Worm (Caenorhabditis elegans) whole organism, L3 larva: ENCODE measurements around the gene srt-22.

Experiments used
- ZK546.5 ChIP-seq: sonication (generic microtip); optimal IDR thresholded peaks from 2 replicates; lab custom pipeline; 2017; ENCODE audit warnings: missing biosample characterization, missing genetic modification characterization
- aly-2 ChIP-seq: fragments of 150-350 bp; optimal IDR thresholded peaks from 2 replicates; lab custom pipeline; 2014; ENCODE audit warnings: missing biosample characterization, missing genetic modification characterization
- ama-1 ChIP-seq: fragments of 150-350 bp; optimal IDR thresholded peaks from 2 replicates; lab custom pipeline; 2018
- ceh-16 ChIP-seq: sonication (generic microtip); optimal IDR thresholded peaks from 2 replicates; lab custom pipeline; 2017; ENCODE audit warnings: missing biosample characterization, missing genetic modification characterization
- ceh-28 ChIP-seq: fragments of 150-350 bp; optimal IDR thresholded peaks from 2 replicates; lab custom pipeline; 2014; ENCODE audit warnings: missing biosample characterization, missing genetic modification reagents, missing genetic modification characterization
- ceh-82 ChIP-seq: fragments of 150-350 bp; optimal IDR thresholded peaks from 2 replicates; lab custom pipeline; 2014; ENCODE audit warnings: missing biosample characterization, missing genetic modification characterization
- ceh-9 ChIP-seq: sonication (generic microtip); optimal IDR thresholded peaks from 2 replicates; lab custom pipeline; 2018; ENCODE audit warnings: missing biosample characterization, missing genetic modification characterization
- egl-27 ChIP-seq: sonication (generic microtip); optimal IDR thresholded peaks from 4 replicates; lab custom pipeline; 2017; ENCODE audit warnings: missing biosample characterization, missing genetic modification reagents, missing genetic modification characterization
- elt-2 ChIP-seq: sonication (generic microtip); optimal IDR thresholded peaks from 2 replicates; lab custom pipeline; 2016; ENCODE audit warnings: missing genetic modification reagents, mild to moderate bottlenecking, missing genetic modification characterization, missing compliant biosample characterization
- eor-1 ChIP-seq, 2 experiments: fragments of 150-350 bp; optimal IDR thresholded peaks; 2 replicates each; lab custom pipeline; 2014 to 2018; ENCODE audit warnings: missing biosample characterization in 2 of 2, missing genetic modification characterization in 2 of 2
- fkh-10 ChIP-seq: sonication (generic microtip); optimal IDR thresholded peaks from 2 replicates; lab custom pipeline; 2017; ENCODE audit warnings: missing biosample characterization, missing genetic modification reagents, missing genetic modification characterization
- fkh-2 ChIP-seq: fragments of 150-350 bp; optimal IDR thresholded peaks from 2 replicates; lab custom pipeline; 2014; ENCODE audit warnings: missing biosample characterization, missing genetic modification reagents, missing genetic modification characterization
- fos-1 ChIP-seq: fragments of 150-350 bp; optimal IDR thresholded peaks from 2 replicates; lab custom pipeline; 2014; ENCODE audit warnings: missing biosample characterization, missing genetic modification characterization
- hmg-11 ChIP-seq: sonication (generic microtip); optimal IDR thresholded peaks from 2 replicates; lab custom pipeline; 2016; ENCODE audit warnings: missing genetic modification characterization, missing compliant biosample characterization
- jun-1 ChIP-seq: fragments of 150-350 bp; optimal IDR thresholded peaks from 2 replicates; lab custom pipeline; 2014; ENCODE audit warnings: missing biosample characterization, missing genetic modification reagents, missing genetic modification characterization
- lin-15B ChIP-seq: fragments of 150-350 bp; optimal IDR thresholded peaks from 2 replicates; lab custom pipeline; 2014; ENCODE audit warnings: missing biosample characterization, missing genetic modification characterization
- lsy-12 ChIP-seq: sonication (generic microtip); optimal IDR thresholded peaks from 2 replicates; lab custom pipeline; 2016; ENCODE audit warnings: mild to moderate bottlenecking, missing genetic modification characterization, missing compliant biosample characterization
- mdl-1 ChIP-seq: fragments of 150-350 bp; optimal IDR thresholded peaks from 2 replicates; lab custom pipeline; 2014; ENCODE audit warnings: missing biosample characterization, missing genetic modification characterization
- nfya-1 ChIP-seq: sonication (generic microtip); optimal IDR thresholded peaks from 2 replicates; lab custom pipeline; 2017; ENCODE audit warnings: missing genetic modification characterization, mild to moderate bottlenecking, missing compliant biosample characterization, antibody characterized with exemption, moderate library complexity; ENCODE audit not compliant: insufficient read depth
- nhr-11 ChIP-seq: fragments of 150-350 bp; optimal IDR thresholded peaks from 2 replicates; lab custom pipeline; 2014; ENCODE audit warnings: missing biosample characterization, missing genetic modification characterization
- nhr-12 ChIP-seq: fragments of 150-350 bp; optimal IDR thresholded peaks from 2 replicates; lab custom pipeline; 2014; ENCODE audit warnings: missing biosample characterization, missing genetic modification characterization
- nhr-237 ChIP-seq: fragments of 150-350 bp; optimal IDR thresholded peaks from 2 replicates; lab custom pipeline; 2014; ENCODE audit warnings: missing biosample characterization, missing genetic modification characterization
- nhr-25 ChIP-seq: sonication (generic microtip); optimal IDR thresholded peaks from 2 replicates; lab custom pipeline; 2017; ENCODE audit warnings: missing biosample characterization, missing genetic modification characterization
- nhr-43 ChIP-seq: sonication (generic microtip); optimal IDR thresholded peaks from 2 replicates; lab custom pipeline; 2016; ENCODE audit warnings: mild to moderate bottlenecking, missing genetic modification characterization, missing compliant biosample characterization; ENCODE audit not compliant: poor library complexity, severe bottlenecking
- nhr-67 ChIP-seq: fragments of 150-350 bp; optimal IDR thresholded peaks from 2 replicates; lab custom pipeline; 2014; ENCODE audit warnings: missing biosample characterization, missing genetic modification characterization
- nhr-76 ChIP-seq: fragments of 150-350 bp; sonication (generic microtip); optimal IDR thresholded peaks from 5 replicates; lab custom pipeline; 2014; ENCODE audit warnings: missing biosample characterization, missing genetic modification characterization
- nhr-77 ChIP-seq: fragments of 150-350 bp; optimal IDR thresholded peaks from 2 replicates; lab custom pipeline; 2014; ENCODE audit warnings: missing biosample characterization, missing genetic modification characterization
- pha-4 ChIP-seq: fragments of 150-350 bp; optimal IDR thresholded peaks from 2 replicates; lab custom pipeline; 2014; ENCODE audit warnings: missing biosample characterization, missing genetic modification reagents, missing genetic modification characterization
- pqm-1 ChIP-seq: fragments of 150-350 bp; optimal IDR thresholded peaks from 2 replicates; lab custom pipeline; 2017; ENCODE audit warnings: missing biosample characterization, missing genetic modification characterization, inconsistent platforms
- sea-2 ChIP-seq: fragments of 150-350 bp; sonication (generic microtip); optimal IDR thresholded peaks from 4 replicates; lab custom pipeline; 2014; ENCODE audit warnings: missing biosample characterization, missing genetic modification reagents, missing genetic modification characterization
- skn-1 ChIP-seq: fragments of 150-350 bp; optimal IDR thresholded peaks from 2 replicates; lab custom pipeline; 2014; ENCODE audit warnings: missing biosample characterization, missing genetic modification characterization
- snpc-4 ChIP-seq: fragments of 150-350 bp; optimal IDR thresholded peaks from 2 replicates; lab custom pipeline; 2014; ENCODE audit warnings: missing biosample characterization, missing genetic modification characterization
- tbx-2 ChIP-seq: sonication (generic microtip); optimal IDR thresholded peaks from 2 replicates; lab custom pipeline; 2016; ENCODE audit warnings: mild to moderate bottlenecking, missing genetic modification characterization, missing compliant biosample characterization
- unc-39 ChIP-seq: sonication (generic microtip); optimal IDR thresholded peaks from 4 replicates; lab custom pipeline; 2017; ENCODE audit warnings: missing biosample characterization, missing genetic modification characterization
- unc-62 ChIP-seq: fragments of 150-350 bp; sonication (generic microtip); optimal IDR thresholded peaks from 4 replicates; lab custom pipeline; 2014; ENCODE audit warnings: missing biosample characterization, missing genetic modification reagents, missing genetic modification characterization
- zag-1 ChIP-seq: fragments of 150-350 bp; optimal IDR thresholded peaks from 2 replicates; lab custom pipeline; 2014; ENCODE audit warnings: missing biosample characterization, missing genetic modification characterization
- ztf-11 ChIP-seq: fragments of 150-350 bp; optimal IDR thresholded peaks from 2 replicates; lab custom pipeline; 2014; ENCODE audit warnings: missing biosample characterization, missing genetic modification characterization

srt-22 gene

DNA sequence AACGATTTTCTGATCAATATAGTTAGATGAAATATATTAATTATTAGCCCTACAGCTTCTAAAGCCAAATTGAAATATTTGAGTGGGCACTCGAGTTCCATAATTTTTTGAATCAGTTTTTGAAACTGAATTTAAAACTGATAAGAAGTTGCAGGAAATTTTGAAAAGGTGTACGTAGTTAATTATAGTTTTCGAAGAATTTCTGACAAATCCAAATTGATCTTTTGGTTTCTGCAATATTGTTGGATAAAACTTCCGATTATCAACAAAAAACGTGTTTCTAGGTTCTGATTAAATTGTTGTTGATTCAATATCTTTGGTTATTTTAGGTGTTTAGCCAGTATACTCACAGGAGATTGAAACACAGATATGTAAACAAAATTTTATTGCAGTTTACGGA, 9.0 kb downstream of the srt-22 start, which contains the start of gene T26H8.4:
TSS of gene T26H8.4 (minus strand) at position 101 of the 400 bp plus-strand sequence.
- TF ChIP-seq ztf-11 (tag; lab: Kevin White, UChicago) (no peak), nhr-76 (tag; lab: Kevin White, UChicago) (no peak), unc-62 (no peak), ceh-9 (no peak), jun-1 (tag; lab: Kevin White, UChicago) (no peak), ama-1 (no peak)

DNA sequence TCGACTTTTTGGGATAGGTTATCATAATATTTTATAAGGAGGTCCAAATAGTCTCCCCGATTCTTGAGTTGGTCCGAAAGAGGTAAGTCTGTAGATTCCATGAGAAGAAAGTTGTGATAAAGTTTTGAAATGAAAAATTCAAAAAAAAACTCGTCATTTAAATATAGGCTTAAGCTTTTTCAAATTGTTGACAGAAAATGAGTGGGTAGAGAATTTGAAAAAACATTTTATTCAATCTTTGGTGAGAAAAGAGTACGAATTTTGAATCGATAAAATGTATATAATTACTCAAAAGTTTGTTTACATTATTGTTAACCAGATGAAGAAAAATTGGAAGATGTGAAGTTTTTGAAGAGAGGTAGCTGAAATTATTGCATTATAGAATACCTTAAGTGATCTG, 10.2 kb downstream of the srt-22 start, which contains the start of gene T26H8.5:
TSS of gene T26H8.5 (minus strand) at position 101 of the 400 bp plus-strand sequence.
- no peak for TF ChIP-seq hmg-11 (tag; lab: Kevin White, UChicago)
- TF ChIP-seq lin-15B = no peak
- TF ChIP-seq egl-27 (tag; lab: Kevin White, UChicago) = no peak
- no peak for TF ChIP-seq nhr-11 (tag; lab: Kevin White, UChicago)
- TF ChIP-seq nhr-12 = no peak
- TF ChIP-seq nhr-43 (tag; lab: Kevin White, UChicago) = no peak
- no peak for TF ChIP-seq fos-1
- no peak for TF ChIP-seq fkh-2 (tag; lab: Kevin White, UChicago)
- TF ChIP-seq elt-2 (tag; lab: Kevin White, UChicago) = no peak
- no peak for TF ChIP-seq jun-1 (tag; lab: Kevin White, UChicago)
- TF ChIP-seq ceh-82 (tag; lab: Kevin White, UChicago) = no peak
- no peak for TF ChIP-seq nhr-237 (tag; lab: Kevin White, UChicago)
- TF ChIP-seq ceh-16 (tag; lab: Kevin White, UChicago) = no peak
- TF ChIP-seq sea-2 (GFP tag; lab: Kevin White, UChicago) = no peak
- TF ChIP-seq eor-1 (tag; optimal IDR thresholded peaks at IDR 0.05; lab: Kevin White, UChicago) = no peak
- no peak for TF ChIP-seq mdl-1 (tag; lab: Kevin White, UChicago)
- no peak for TF ChIP-seq nhr-25
- TF ChIP-seq zag-1 = no peak

- no peak for TF ChIP-seq elt-2 (tag; lab: Kevin White, UChicago)
- no peak for TF ChIP-seq fkh-10 (GFP tag; lab: Kevin White, UChicago)
- TF ChIP-seq ceh-16 (tag; lab: Kevin White, UChicago) = no peak
- no peak for TF ChIP-seq snpc-4 (tag; lab: Kevin White, UChicago)
- TF ChIP-seq ceh-28 (tag; lab: Kevin White, UChicago) = no peak
- TF ChIP-seq tbx-2 (tag; lab: Kevin White, UChicago) = no peak
- no peak for TF ChIP-seq mdl-1 (tag; lab: Kevin White, UChicago)
- no peak for TF ChIP-seq unc-39 (tag; lab: Kevin White, UChicago)
- TF ChIP-seq ZK546.5 = no peak
Measured at ce11 chrV:15303625-15304024, 12.1 kb downstream of the srt-22 start, which contains the start of gene srx-48. Gene srx-48 (minus strand): TSS chrV:15303725.

ce11 chrV:15298597-15298996, 17.1 kb downstream of the srt-22 start, which contains the start of gene cpr-3:
Gene cpr-3 (minus strand): TSS chrV:15298700.
- TF ChIP-seq nhr-237 (tag; lab: Kevin White, UChicago) (no peak), skn-1 (tag; lab: Kevin White, UChicago) (peak; percentile 81), jun-1 (tag; lab: Kevin White, UChicago) (peak; percentile 94), snpc-4 (tag; lab: Kevin White, UChicago) (no peak), nfya-1 (tag; lab: Kevin White, UChicago) (no peak), elt-2 (tag; lab: Kevin White, UChicago) (peak; percentile 99), pha-4 (tag; lab: Kevin White, UChicago) (peak; percentile 65), pqm-1 (tag; lab: Kevin White, UChicago) (peak; percentile 99), fos-1 (peak; percentile 52)
- TF ChIP-seq, all 47 proteins: peak for 6

DNA sequence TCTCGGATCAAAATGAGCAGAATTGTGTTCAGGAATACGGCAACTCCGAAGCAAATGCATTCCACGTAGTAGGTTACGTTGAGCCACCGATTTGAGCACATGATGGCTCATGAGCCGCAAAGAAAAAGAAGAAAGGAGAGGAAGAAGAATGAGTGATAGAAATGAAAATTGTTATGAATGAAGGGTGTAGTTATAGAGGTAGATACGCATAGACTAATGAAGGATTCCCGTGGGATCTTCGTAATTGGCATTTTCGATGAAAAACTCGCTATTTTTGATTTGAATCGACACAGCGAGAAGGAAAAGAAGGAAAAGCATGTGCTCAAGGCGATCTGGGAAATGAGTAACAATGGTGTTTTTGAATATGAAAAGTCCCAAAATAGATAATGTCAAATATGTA, 21.9 kb downstream of the srt-22 start, which contains the start of gene str-96:
TSS of gene str-96 (minus strand) at position 101 of the 400 bp plus-strand sequence.
- no peak for TF ChIP-seq hmg-11 (tag; lab: Kevin White, UChicago)
- TF ChIP-seq sea-2 (GFP tag; lab: Kevin White, UChicago) = no peak
- no peak for TF ChIP-seq ceh-16 (tag; lab: Kevin White, UChicago)
- no peak for TF ChIP-seq nhr-67 (tag; lab: Kevin White, UChicago)
- no peak for TF ChIP-seq nhr-11 (tag; lab: Kevin White, UChicago)
- TF ChIP-seq nhr-43 (tag; lab: Kevin White, UChicago) = no peak
- TF ChIP-seq fos-1 = no peak
- TF ChIP-seq aly-2 = no peak
- TF ChIP-seq lsy-12 = no peak
- TF ChIP-seq fkh-2 (tag; lab: Kevin White, UChicago) = no peak
- no peak for TF ChIP-seq nhr-12
- TF ChIP-seq nhr-77 (tag; lab: Kevin White, UChicago) = no peak
